Worm (Caenorhabditis elegans) whole organism, mixed stage, embryonic: ENCODE measurements around the gene F44E5.15.
A peak's percentile ranks its signal among the peaks of the same experiment; 100 is the strongest.

ENCODE experiments used
- M03D4.4 ChIP-seq: sonication (generic microtip); optimal IDR thresholded peaks from 2 replicates; lab custom pipeline; 2017; ENCODE audit warnings: mild to moderate bottlenecking, missing genetic modification characterization, missing compliant biosample characterization
- bed-3 ChIP-seq: fragments of 200-800 bp; sonication (Bioruptor generic); optimal IDR thresholded peaks from 3 replicates; lab custom pipeline; 2018; ENCODE audit warnings: mild to moderate bottlenecking, missing genetic modification characterization, moderate library complexity, missing compliant biosample characterization
- blmp-1 ChIP-seq: fragments of 150-350 bp; optimal IDR thresholded peaks from 2 replicates; lab custom pipeline; 2014; ENCODE audit warnings: missing biosample characterization, missing genetic modification characterization
- ceh-43 ChIP-seq: fragments of 200-800 bp; sonication (Bioruptor generic); optimal IDR thresholded peaks from 2 replicates; lab custom pipeline; 2018; ENCODE audit warnings: mild to moderate bottlenecking, missing genetic modification characterization, moderate library complexity, missing compliant biosample characterization
- ceh-83 ChIP-seq: fragments of 200-800 bp; sonication (Bioruptor generic); optimal IDR thresholded peaks from 2 replicates; lab custom pipeline; 2018; ENCODE audit warnings: mild to moderate bottlenecking, missing genetic modification characterization, missing compliant biosample characterization
- ces-1 ChIP-seq: fragments of 150-350 bp; optimal IDR thresholded peaks from 2 replicates; lab custom pipeline; 2014; ENCODE audit warnings: missing biosample characterization, missing genetic modification reagents, missing genetic modification characterization
- cnd-1 ChIP-seq: fragments of 200-800 bp; sonication (Bioruptor generic); optimal IDR thresholded peaks from 2 replicates; lab custom pipeline; 2018; ENCODE audit warnings: mild to moderate bottlenecking, missing genetic modification characterization, missing compliant biosample characterization
- drap-1 ChIP-seq: fragments of 200-800 bp; sonication (Bioruptor generic); optimal IDR thresholded peaks from 3 replicates; lab custom pipeline; 2018; ENCODE audit warnings: mild to moderate bottlenecking, missing genetic modification characterization, missing compliant biosample characterization
- elt-1 ChIP-seq: sonication (generic microtip); optimal IDR thresholded peaks from 2 replicates; lab custom pipeline; 2017; ENCODE audit warnings: missing genetic modification characterization, mild to moderate bottlenecking, missing compliant biosample characterization, antibody characterized with exemption, moderate library complexity, borderline replicate concordance; ENCODE audit not compliant: insufficient read depth
- elt-3 ChIP-seq: fragments of 150-350 bp; optimal IDR thresholded peaks from 2 replicates; lab custom pipeline; 2014; ENCODE audit warnings: missing biosample characterization, missing genetic modification characterization
- flh-1 ChIP-seq: fragments of 200-800 bp; sonication (Bioruptor generic); optimal IDR thresholded peaks from 2 replicates; lab custom pipeline; 2018; ENCODE audit warnings: mild to moderate bottlenecking, missing genetic modification characterization, moderate library complexity, missing compliant biosample characterization
- ham-2 ChIP-seq: fragments of 200-800 bp; sonication (Bioruptor generic); optimal IDR thresholded peaks from 2 replicates; lab custom pipeline; 2018; ENCODE audit warnings: mild to moderate bottlenecking, missing genetic modification characterization, missing compliant biosample characterization
- hlh-1 ChIP-seq: fragments of 150-350 bp; optimal IDR thresholded peaks from 2 replicates; lab custom pipeline; 2014; ENCODE audit warnings: missing biosample characterization, missing genetic modification reagents, missing genetic modification characterization
- lsy-2 ChIP-seq: fragments of 150-350 bp; optimal IDR thresholded peaks from 2 replicates; lab custom pipeline; 2014; ENCODE audit warnings: missing biosample characterization, missing genetic modification characterization
- mls-2 ChIP-seq: sonication (generic microtip); optimal IDR thresholded peaks from 2 replicates; lab custom pipeline; 2016; ENCODE audit warnings: mild to moderate bottlenecking, missing genetic modification characterization, moderate library complexity, missing compliant biosample characterization
- nhr-12 ChIP-seq: fragments of 150-350 bp; optimal IDR thresholded peaks from 2 replicates; lab custom pipeline; 2014; ENCODE audit warnings: missing biosample characterization, missing genetic modification characterization
- nhr-237 ChIP-seq: fragments of 150-350 bp; optimal IDR thresholded peaks from 2 replicates; lab custom pipeline; 2014; ENCODE audit warnings: missing biosample characterization, missing genetic modification characterization
- pha-4 ChIP-seq: fragments of 150-350 bp; optimal IDR thresholded peaks from 2 replicates; lab custom pipeline; 2018; ENCODE audit warnings: missing biosample characterization, missing genetic modification reagents, missing genetic modification characterization
- sem-2 ChIP-seq: fragments of 200-800 bp; sonication (Bioruptor generic); optimal IDR thresholded peaks from 2 replicates; lab custom pipeline; 2018; ENCODE audit warnings: mild to moderate bottlenecking, missing genetic modification characterization, missing compliant biosample characterization
- snpc-4 ChIP-seq: fragments of 150-350 bp; optimal IDR thresholded peaks from 2 replicates; lab custom pipeline; 2014; ENCODE audit warnings: missing biosample characterization, missing genetic modification characterization
- sptf-1 ChIP-seq: sonication (generic microtip); optimal IDR thresholded peaks from 2 replicates; lab custom pipeline; 2017; ENCODE audit warnings: mild to moderate bottlenecking, missing genetic modification characterization, moderate library complexity, missing compliant biosample characterization
- unc-120 ChIP-seq: sonication (generic microtip); optimal IDR thresholded peaks from 2 replicates; lab custom pipeline; 2017; ENCODE audit warnings: missing genetic modification characterization, missing compliant biosample characterization; ENCODE audit not compliant: poor library complexity, severe bottlenecking
- unc-62 ChIP-seq: fragments of 150-350 bp; optimal IDR thresholded peaks from 2 replicates; lab custom pipeline; 2014; ENCODE audit warnings: missing biosample characterization, missing genetic modification reagents, missing genetic modification characterization
- zip-8 ChIP-seq: fragments of 150-350 bp; optimal IDR thresholded peaks from 2 replicates; lab custom pipeline; 2014; ENCODE audit warnings: missing biosample characterization, missing genetic modification characterization
- ztf-11 ChIP-seq: fragments of 150-350 bp; optimal IDR thresholded peaks from 2 replicates; lab custom pipeline; 2014; ENCODE audit warnings: missing biosample characterization, missing genetic modification characterization

F44E5.15 gene

DNA sequence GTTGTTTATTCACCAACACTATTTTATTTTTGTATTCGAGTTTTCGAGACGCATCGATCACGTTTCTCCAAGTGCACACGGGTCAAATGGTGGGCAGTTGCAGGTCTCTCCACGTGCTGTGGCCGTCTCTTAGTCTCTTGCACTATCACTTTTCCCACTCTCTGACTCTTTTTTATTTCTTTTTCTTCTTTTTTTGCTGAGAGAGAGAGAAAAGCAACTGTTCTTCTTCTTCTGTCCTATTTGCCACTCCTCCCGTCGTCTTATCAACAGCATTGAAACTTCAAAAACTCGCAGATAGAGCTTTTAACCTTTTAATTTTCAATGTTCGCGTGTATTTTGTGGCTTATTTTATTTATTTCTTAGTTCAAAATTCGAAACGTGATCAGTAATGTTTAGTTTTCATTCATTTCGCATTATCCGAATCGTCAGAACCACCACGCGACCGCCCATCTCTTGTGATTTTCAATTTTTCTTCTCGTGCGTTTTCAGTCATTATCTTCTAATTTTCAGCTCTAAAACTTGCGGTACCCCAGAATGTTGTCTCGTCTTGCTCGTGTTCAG is 43.8 kb upstream of the F44E5.15 start, which contains the start of gene alh-8:
Gene alh-8 (plus strand): TSS at position 511 of the 561 bp plus-strand sequence.
- TF ChIP-seq unc-120 (tag; lab: Kevin White, UChicago) (peak; percentile 45), hlh-1 (tag; lab: Kevin White, UChicago) (peak; percentile 91), ztf-11 (tag; lab: Kevin White, UChicago) (no peak)

DNA sequence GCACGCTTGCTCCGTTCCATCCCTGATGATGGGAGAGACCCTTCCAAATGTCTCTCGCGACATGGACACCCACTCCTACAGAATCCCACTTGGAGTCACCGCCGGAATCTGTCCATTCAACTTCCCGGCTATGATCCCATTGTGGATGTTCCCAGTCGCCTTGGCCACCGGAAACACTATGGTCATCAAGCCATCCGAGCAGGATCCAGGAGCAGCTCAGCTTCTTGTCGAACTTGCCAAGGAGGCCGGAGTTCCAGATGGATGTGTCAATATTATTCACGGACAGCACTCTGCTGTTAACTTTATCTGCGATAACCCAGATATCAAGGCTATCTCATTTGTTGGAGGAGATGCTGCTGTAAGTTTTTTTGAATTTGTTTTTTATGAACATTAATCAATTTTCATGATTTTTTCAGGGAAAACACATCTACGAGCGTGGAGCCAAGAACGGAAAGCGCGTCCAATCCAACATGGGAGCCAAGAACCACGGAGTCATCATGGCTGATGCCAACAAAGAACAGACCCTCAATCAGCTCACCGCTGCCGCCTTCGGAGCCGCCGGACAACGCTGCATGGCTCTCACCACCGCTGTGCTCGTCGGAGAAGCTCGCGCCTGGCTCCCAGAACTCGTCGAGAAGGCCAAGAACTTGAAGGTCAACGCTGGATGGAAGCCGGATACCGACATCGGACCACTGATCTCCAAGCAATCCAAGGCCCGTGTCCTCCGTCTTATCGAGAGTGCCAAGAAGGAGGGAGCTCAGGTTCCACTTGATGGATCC is 42.5 kb upstream of the F44E5.15 start:
- TF ChIP-seq ces-1 (GFP tag; lab: Kevin White, UChicago), result no peak
- no peak for TF ChIP-seq mls-2 (tag; lab: Kevin White, UChicago)
- TF ChIP-seq, all 35 proteins: peak for 0

DNA sequence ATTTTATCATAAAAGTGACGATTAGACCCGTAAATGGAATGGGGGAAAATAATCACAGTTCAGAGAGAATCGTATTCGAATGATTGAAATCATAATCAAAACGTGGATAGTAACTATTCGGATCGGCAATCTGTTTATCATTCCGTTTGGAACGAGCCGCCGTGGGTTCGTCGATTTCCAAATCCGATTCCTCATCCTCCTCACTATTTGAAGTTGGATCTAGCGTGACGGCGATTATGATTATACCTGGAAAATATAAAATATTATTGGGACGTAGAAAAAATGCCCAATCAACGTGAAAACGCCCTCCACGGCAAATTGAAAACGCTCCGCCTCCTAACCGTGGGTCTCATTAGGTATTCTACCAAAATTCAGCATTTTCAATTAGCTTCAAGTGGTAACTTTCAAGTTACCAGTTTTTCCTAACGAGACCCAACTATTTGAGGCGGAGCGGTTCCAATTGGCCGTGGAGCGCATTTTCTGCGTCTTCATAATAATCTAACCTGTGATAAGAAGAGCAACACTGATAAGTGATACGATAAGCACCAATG is 41.2 kb upstream of the F44E5.15 start:
- no peak for TF ChIP-seq sem-2 (GFP tag; lab: Kevin White, UChicago)
- TF ChIP-seq unc-120 (tag; lab: Kevin White, UChicago), result no peak
- no peak for TF ChIP-seq lsy-2 (tag; lab: Kevin White, UChicago)
- no peak for TF ChIP-seq flh-1
- no peak for TF ChIP-seq ceh-43 (GFP tag; lab: Kevin White, UChicago)
- TF ChIP-seq drap-1 (GFP tag; lab: Kevin White, UChicago), result no peak
- no peak for TF ChIP-seq blmp-1 (tag; lab: Kevin White, UChicago)

DNA sequence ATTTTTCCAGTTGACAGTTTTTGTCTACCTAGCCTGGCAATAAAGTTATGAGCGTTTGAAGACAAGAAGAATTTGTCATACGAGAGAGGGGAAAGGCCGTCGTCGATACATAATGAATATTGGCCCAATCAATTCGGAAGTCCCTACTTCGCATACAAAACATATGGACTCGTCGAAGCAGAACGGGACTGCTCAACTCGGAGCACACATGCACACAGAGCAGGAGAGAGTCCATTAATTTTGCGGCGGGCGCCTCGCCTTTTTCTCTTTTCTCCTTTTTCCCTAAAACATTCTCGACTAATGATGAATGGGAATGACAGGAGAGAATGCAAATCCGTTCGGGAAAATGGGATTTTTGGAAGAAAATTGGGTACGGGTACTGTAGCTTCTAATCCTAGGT is 40.0 kb upstream of the F44E5.15 start, which contains the start of gene F13D12.8:
Gene F13D12.8 (minus strand): TSS at position 82 of the 400 bp plus-strand sequence.
- TF ChIP-seq nhr-12 (no peak), hlh-1 (tag; lab: Kevin White, UChicago) (no peak), lsy-2 (tag; lab: Kevin White, UChicago) (no peak), unc-62 (GFP tag; lab: Kevin White, UChicago) (no peak), ces-1 (GFP tag; lab: Kevin White, UChicago) (peak; percentile 39), elt-3 (tag; lab: Kevin White, UChicago) (no peak)

DNA sequence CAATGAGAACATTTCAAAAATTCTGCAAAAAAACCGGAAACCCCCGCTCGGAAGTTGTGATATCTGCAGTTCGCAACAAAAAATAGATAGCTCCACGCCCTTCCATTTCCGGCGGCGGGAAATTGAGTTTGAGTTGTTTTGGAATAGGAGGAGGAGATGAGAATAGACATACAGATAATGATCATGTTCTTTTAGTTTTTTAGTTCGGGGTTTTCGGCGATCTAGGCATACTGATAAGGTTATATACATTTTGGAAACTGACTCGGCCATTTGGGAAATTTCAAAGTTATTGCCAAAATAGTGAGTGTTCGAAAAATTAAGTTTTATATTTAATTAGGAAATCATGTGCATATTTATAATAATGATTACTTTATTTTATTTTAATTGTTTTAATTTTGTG is 38.6 kb upstream of the F44E5.15 start:
- TF ChIP-seq flh-1 (no peak), lsy-2 (tag; lab: Kevin White, UChicago) (no peak), elt-1 (tag; lab: Kevin White, UChicago) (peak; percentile 53)

DNA sequence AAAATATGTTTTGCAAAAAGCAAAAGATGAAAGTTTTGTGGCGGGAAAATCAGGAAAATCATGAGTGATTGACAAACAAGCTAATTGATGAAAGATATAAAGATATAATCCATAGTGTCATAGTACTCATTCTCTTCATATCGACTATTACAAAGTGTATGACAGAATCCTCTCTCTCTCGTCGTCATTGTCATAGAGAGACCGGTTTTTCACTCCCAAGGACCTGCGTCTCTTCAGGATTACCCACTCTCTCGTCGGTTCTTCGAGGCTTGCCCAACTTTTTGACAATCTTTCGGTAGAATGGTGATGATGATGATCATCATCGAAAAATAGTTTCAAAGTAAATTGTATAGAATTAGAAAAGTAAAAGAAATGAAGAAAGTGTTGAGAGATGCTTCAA is 35.1 kb upstream of the F44E5.15 start:
- TF ChIP-seq unc-62 (GFP tag; lab: Kevin White, UChicago) (peak; percentile 87), flh-1 (no peak), unc-120 (tag; lab: Kevin White, UChicago) (peak; percentile 29)

DNA sequence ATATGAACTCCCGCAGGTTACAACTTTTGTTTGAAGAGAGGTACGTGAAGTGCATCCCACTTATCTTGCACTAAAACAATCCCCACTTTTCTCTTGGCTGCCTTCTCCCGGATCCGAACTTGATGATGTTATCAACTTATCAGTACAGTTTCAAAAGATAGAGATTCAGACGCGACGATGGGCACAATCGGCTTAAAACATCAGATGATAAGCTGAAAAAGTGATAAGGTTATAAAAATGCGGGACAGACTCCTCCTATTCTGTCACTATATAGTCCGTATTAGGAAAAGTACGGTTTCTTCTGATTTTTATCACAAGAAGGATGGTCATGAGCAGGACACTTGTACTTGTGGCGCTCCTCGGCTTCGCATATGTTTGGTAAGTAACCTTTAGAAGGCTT is 33.3 kb upstream of the F44E5.15 start, which contains the start of gene ctsa-1.2:
Gene ctsa-1.2 (plus strand): TSS at position 160 of the 400 bp plus-strand sequence.
- TF ChIP-seq blmp-1 (tag; lab: Kevin White, UChicago) (no peak), elt-1 (tag; lab: Kevin White, UChicago) (no peak), drap-1 (GFP tag; lab: Kevin White, UChicago) (no peak)
- TF ChIP-seq, all 35 proteins: peak for 0

DNA sequence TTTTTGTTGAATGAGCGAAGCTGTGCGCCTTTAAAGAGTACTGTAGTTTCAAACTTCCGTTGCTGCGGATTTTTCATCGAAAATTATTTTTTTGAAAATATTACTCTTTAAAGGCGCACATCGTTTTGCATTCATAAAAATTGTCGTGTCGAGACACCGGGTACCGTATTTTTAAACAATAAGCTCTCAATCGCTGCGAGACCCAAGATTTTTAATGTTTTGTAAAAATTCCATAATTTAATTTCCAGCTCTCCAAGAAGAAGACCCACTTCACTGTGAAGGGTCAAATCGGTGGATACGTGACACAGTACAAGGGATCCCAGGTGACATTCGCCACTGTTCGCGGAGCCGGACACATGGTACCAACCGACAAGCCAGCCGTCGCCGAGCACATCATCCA is 30.1 kb upstream of the F44E5.15 start:
- no peak for TF ChIP-seq bed-3 (GFP tag; lab: Kevin White, UChicago)
- peak; percentile 11 for TF ChIP-seq ces-1 (GFP tag; lab: Kevin White, UChicago)
- TF ChIP-seq, all 35 proteins: peak for 1

DNA sequence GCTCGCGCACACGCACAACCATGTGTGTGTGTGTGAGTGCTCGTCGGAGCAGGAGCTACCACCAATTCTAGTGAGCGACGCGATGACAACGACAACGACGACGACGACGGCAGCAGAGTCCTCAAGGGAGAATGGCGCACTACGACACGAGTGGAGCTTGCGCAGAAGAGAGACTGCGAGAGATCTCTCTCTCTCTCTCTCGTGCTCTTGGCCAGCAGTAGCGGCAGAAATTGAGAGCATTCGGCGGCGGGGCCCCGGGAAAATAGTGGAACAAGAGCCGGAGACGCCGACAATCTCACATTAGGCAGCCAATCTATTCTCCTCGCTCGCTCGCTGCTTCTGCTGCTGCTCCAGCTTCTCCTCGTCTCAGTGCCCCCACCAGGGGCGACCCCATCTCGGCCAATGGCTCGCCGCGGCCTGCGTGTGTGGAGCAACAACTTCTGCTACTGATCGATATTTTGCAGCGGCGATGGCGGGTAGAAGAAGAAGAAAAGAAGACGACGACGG is 25.6 kb upstream of the F44E5.15 start:
- TF ChIP-seq ceh-83 (peak; percentile 64), drap-1 (GFP tag; lab: Kevin White, UChicago) (peak; percentile 22), cnd-1 (peak; percentile 39), ces-1 (GFP tag; lab: Kevin White, UChicago) (peak; percentile 38), pha-4 (no peak), unc-120 (tag; lab: Kevin White, UChicago) (peak; percentile 82), unc-62 (GFP tag; lab: Kevin White, UChicago) (peak; percentile 36), sem-2 (GFP tag; lab: Kevin White, UChicago) (no peak), snpc-4 (tag; lab: Kevin White, UChicago) (no peak), nhr-12 (no peak), sptf-1 (tag; lab: Kevin White, UChicago) (peak; percentile 82), nhr-237 (tag; lab: Kevin White, UChicago) (peak; percentile 33), lsy-2 (tag; lab: Kevin White, UChicago) (peak; percentile 23), flh-1 (peak; percentile 51), mls-2 (tag; lab: Kevin White, UChicago) (peak; percentile 74), M03D4.4 (peak; percentile 43), bed-3 (GFP tag; lab: Kevin White, UChicago) (peak; percentile 26), ham-2 (no peak), zip-8 (tag; lab: Kevin White, UChicago) (no peak), hlh-1 (tag; lab: Kevin White, UChicago) (no peak), ztf-11 (tag; lab: Kevin White, UChicago) (peak; percentile 17)
